Fruit fly (Drosophila melanogaster): Measurements from ENCODE around the gene CG10996.

DNA sequence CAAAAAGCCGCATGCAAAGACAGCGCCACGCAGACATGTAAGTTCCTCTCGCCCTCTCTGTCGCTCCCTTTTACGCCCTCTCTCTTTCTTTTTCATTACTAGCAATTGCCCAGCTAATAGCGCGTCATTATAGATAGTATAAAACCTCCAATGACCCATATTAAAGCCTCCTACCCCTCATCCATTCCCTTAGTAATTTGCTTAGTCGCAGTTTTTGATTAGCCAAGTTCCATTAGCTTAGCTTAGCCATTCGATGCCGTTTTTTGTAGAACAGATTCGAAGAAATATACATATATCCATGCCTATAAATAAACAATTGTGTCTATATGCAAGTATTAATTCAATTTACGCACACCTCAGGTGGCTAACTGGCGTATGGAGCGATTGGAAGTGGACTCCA, 26.7 kb downstream of the CG10996 start:
- TF ChIP-seq CG32006 (GFP tag; optimal IDR thresholded peaks at IDR 0.05) (no peak), dac (GFP tag; optimal IDR thresholded peaks at IDR 0.05) (no peak), salr (GFP tag; optimal IDR thresholded peaks at IDR 0.05) (no peak)
